Fruit fly (Drosophila melanogaster) whole organism, adult: ENCODE measurements around the gene spn-B.

Source experiments
- CG11617 ChIP-seq: fragments of 200-800 bp; sonication (Bioruptor generic); optimal IDR thresholded peaks from 2 replicates; lab custom pipeline; 2017; ENCODE audit warnings: mild to moderate bottlenecking, missing biosample characterization, missing genetic modification reagents, missing genetic modification characterization
- CG12768 ChIP-seq: fragments of 200-800 bp; sonication (Bioruptor generic); optimal IDR thresholded peaks from 2 replicates; lab custom pipeline; 2017; ENCODE audit warnings: missing biosample characterization, missing genetic modification characterization, mild to moderate bottlenecking, moderate library complexity, missing genetic modification reagents
- CG14711 ChIP-seq: fragments of 200-800 bp; sonication (Bioruptor generic); optimal IDR thresholded peaks from 2 replicates; lab custom pipeline; 2018; ENCODE audit warnings: missing biosample characterization, mild to moderate bottlenecking, missing genetic modification characterization, moderate library complexity
- CG1620 ChIP-seq: fragments of 200-800 bp; sonication (Bioruptor generic); optimal IDR thresholded peaks from 2 replicates; lab custom pipeline; 2016; ENCODE audit warnings: missing biosample characterization, missing genetic modification characterization
- CG33017 ChIP-seq: fragments of 200-800 bp; sonication (Bioruptor generic); optimal IDR thresholded peaks from 2 replicates; lab custom pipeline; 2018; ENCODE audit warnings: missing biosample characterization, mild to moderate bottlenecking, missing genetic modification characterization, moderate library complexity
- CG7045 ChIP-seq: fragments of 200-800 bp; sonication (Bioruptor generic); optimal IDR thresholded peaks from 2 replicates; lab custom pipeline; 2017; ENCODE audit warnings: missing biosample characterization, mild to moderate bottlenecking, missing genetic modification characterization
- CG7101 ChIP-seq: fragments of 200-800 bp; sonication (Bioruptor generic); optimal IDR thresholded peaks from 2 replicates; lab custom pipeline; 2018; ENCODE audit warnings: missing biosample characterization, mild to moderate bottlenecking, missing genetic modification characterization, moderate library complexity
- Clk ChIP-seq: fragments of 200-800 bp; sonication (Bioruptor generic); optimal IDR thresholded peaks from 2 replicates; lab custom pipeline; 2017; ENCODE audit warnings: missing biosample characterization, missing genetic modification characterization
- Hr96 ChIP-seq: fragments of 200-800 bp; sonication (Bioruptor generic); optimal IDR thresholded peaks from 2 replicates; lab custom pipeline; 2016; ENCODE audit warnings: missing biosample characterization, missing genetic modification characterization
- Mnt ChIP-seq: fragments of 200-800 bp; sonication (Bioruptor generic); optimal IDR thresholded peaks from 2 replicates; lab custom pipeline; 2016; ENCODE audit warnings: missing biosample characterization, mild to moderate bottlenecking, missing genetic modification characterization
- bab1 ChIP-seq: fragments of 200-800 bp; sonication (Bioruptor generic); optimal IDR thresholded peaks from 3 replicates; lab custom pipeline; 2019; ENCODE audit warnings: missing biosample characterization, mild to moderate bottlenecking, missing genetic modification characterization, moderate library complexity
- cic ChIP-seq: fragments of 200-800 bp; sonication (Bioruptor generic); optimal IDR thresholded peaks from 2 replicates; lab custom pipeline; 2017; ENCODE audit warnings: missing biosample characterization, mild to moderate bottlenecking, missing genetic modification characterization, moderate library complexity
- kay ChIP-seq: fragments of 200-800 bp; sonication (Bioruptor generic); peaks from one replicate; lab custom pipeline; 2016; ENCODE audit warnings: missing biosample characterization, missing genetic modification characterization, borderline replicate concordance

DNA sequence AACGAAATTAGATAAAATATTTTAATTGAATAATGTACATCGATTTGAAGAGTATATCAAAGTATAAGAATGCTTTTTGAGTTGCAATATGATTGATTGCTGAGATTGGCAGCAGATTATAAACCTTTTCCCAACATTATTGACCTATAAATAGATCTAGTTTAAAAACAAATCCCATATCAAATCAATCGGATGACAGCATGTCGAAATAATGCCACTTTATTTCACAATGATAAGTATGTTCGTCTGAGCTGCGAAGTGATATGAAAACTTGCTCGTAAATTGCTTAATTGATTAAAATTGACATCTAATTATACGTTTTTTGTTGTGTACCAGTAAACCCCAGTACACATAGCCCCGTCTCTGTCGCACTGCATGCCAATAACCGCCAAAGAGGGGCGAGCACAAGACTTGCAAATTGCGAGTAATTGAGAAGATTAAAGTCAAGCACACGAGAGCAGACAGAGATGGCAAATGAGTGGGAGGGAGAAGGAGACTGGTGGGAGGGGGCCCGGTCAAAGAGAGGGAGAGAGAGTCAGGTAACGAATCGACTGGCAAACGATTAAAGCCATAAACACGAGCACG is 44.7 kb upstream of the spn-B start:
- no peak for TF ChIP-seq Hr96 (GFP tag; lab: Kevin White, UChicago)
- no peak for TF ChIP-seq CG33017 (tag; lab: Kevin White, UChicago)
- no peak for TF ChIP-seq Mnt
- no peak for TF ChIP-seq Clk (GFP tag; lab: Kevin White, UChicago)
- TF ChIP-seq cic (GFP tag; lab: Kevin White, UChicago), result peak; percentile 75
- TF ChIP-seq kay (GFP tag; lab: Kevin White, UChicago), result peak; percentile 94
- no peak for TF ChIP-seq CG7045 (GFP tag; lab: Kevin White, UChicago)
- no peak for TF ChIP-seq CG7101 (tag; lab: Kevin White, UChicago)
- TF ChIP-seq CG12768 (GFP tag; lab: Kevin White, UChicago), result no peak
- TF ChIP-seq CG14711 (tag; lab: Kevin White, UChicago), result no peak
- TF ChIP-seq CG11617 (GFP tag; lab: Kevin White, UChicago), result no peak
- TF ChIP-seq CG1620, result peak; percentile 36
- no peak for TF ChIP-seq bab1 (GFP tag; lab: Kevin White, UChicago)
